Fruit fly (Drosophila melanogaster): ENCODE data around the gene Ulp1.

Ulp1 gene

DNA sequence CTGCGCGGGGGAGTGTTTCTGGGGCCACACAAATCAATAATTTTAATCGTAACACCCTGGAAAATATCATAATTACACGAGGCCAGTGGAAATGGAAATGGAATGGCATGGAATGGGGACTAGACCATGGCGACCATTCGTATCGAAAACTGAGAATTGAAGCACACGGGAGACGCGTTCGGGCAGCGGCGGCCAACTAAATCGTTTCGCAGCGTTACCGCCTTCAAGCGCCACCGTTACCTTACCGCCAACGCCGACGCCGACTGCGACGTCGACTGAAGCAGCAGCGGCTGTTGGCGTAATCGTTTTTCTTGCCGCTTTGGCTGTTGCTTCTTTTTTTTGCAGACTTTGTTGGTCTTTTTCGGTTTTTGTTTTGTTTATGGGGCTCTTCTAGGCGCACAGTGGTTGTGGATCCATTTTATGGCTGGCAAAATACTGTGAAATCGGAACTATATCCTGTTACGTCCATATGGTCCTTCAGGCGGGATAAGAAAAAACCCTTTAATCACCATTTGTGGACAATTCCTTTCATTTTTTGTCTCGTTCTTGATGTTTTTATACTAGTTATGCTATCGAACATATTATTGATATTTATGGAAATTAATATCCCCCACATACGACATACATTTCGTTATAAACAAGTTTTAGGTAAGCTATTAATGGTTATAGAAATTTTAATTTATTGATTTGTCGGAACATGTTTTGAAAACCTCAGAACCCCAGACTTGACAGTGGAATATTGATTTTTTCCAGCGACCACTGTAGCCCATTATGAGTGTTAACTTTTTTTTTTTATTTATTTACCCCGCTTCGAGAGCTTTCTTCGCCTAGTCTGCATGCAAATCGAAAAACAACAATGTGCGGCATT is 42.6 kb downstream of the Ulp1 start:
- no peak for TF ChIP-seq ac (GFP tag; optimal IDR thresholded peaks at IDR 0.05)
- TF ChIP-seq sens (GFP tag): peak; percentile 73
- no peak for TF ChIP-seq CG10209 (GFP tag; optimal IDR thresholded peaks at IDR 0.05)
- TF ChIP-seq CG31224 (GFP tag; IDR thresholded peaks at IDR 0.05): no peak
- TF ChIP-seq CG30431 (GFP tag; optimal IDR thresholded peaks at IDR 0.05): peak; percentile 8
- no peak for TF ChIP-seq CG6254 (GFP tag; optimal IDR thresholded peaks at IDR 0.05)
- peak; percentile 32 for TF ChIP-seq Sox100B (GFP tag; optimal IDR thresholded peaks at IDR 0.05)
- TF ChIP-seq Rfx (GFP tag; IDR thresholded peaks at IDR 0.05): no peak
- peak; percentile 39 for TF ChIP-seq slbo (GFP tag; IDR thresholded peaks at IDR 0.05)
- no peak for TF ChIP-seq CG14441 (GFP tag; IDR thresholded peaks at IDR 0.05)
- no peak for TF ChIP-seq Hsf (GFP tag; optimal IDR thresholded peaks at IDR 0.05)
- TF ChIP-seq crol (GFP tag; IDR thresholded peaks at IDR 0.05): peak; percentile 52; the same call in 1 of the 2 replicates
- TF ChIP-seq Camta (GFP tag; optimal IDR thresholded peaks at IDR 0.05): no peak
- no peak for TF ChIP-seq oc (tag; optimal IDR thresholded peaks at IDR 0.05)
- peak; percentile 6 for TF ChIP-seq CG13894 (tag; optimal IDR thresholded peaks at IDR 0.05)
- TF ChIP-seq ATbp (GFP tag; optimal IDR thresholded peaks at IDR 0.05): peak; percentile 19
- peak; percentile 78; the same call in 2 of the 4 replicates for TF ChIP-seq chinmo (GFP tag; IDR thresholded peaks at IDR 0.05; ENCODE audit: partially characterized antibody)
- no peak for TF ChIP-seq CG15073 (GFP tag; optimal IDR thresholded peaks at IDR 0.05)
- TF ChIP-seq phol (tag; optimal IDR thresholded peaks at IDR 0.05): peak; percentile 1
- TF ChIP-seq Meics (GFP tag; optimal IDR thresholded peaks at IDR 0.05): peak; percentile 40
- TF ChIP-seq zfh2 (GFP tag; optimal IDR thresholded peaks at IDR 0.05): peak; percentile 17
- TF ChIP-seq salm (tag; optimal IDR thresholded peaks at IDR 0.05): no peak
- TF ChIP-seq CoRest (tag; optimal IDR thresholded peaks at IDR 0.05): peak; percentile 19
- no peak for TF ChIP-seq NFAT (GFP tag; IDR thresholded peaks at IDR 0.05)
- no peak for TF ChIP-seq CG10565 (GFP tag; optimal IDR thresholded peaks at IDR 0.05)
- peak; percentile 31; the same call in 1 of the 2 replicates for TF ChIP-seq seq (GFP tag; IDR thresholded peaks at IDR 0.05)
- TF ChIP-seq Asciz (GFP tag; optimal IDR thresholded peaks at IDR 0.05): peak; percentile 0
- TF ChIP-seq CG9437 (GFP tag; optimal IDR thresholded peaks at IDR 0.05): peak; percentile 42
- TF ChIP-seq ato (GFP tag; IDR thresholded peaks at IDR 0.05; ENCODE audit: partially characterized antibody): no peak
- no peak for TF ChIP-seq wdn (GFP tag; IDR thresholded peaks at IDR 0.05)
- peak; percentile 57; the same call in 1 of the 2 replicates for TF ChIP-seq onecut (GFP tag; IDR thresholded peaks at IDR 0.05)
- peak; percentile 55 for TF ChIP-seq pfk (GFP tag; optimal IDR thresholded peaks at IDR 0.05)
- TF ChIP-seq dmrt99B (tag; optimal IDR thresholded peaks at IDR 0.05): peak; percentile 50
- peak; percentile 20 for TF ChIP-seq Hmr (GFP tag; optimal IDR thresholded peaks at IDR 0.05)
- TF ChIP-seq CG11456 (GFP tag; IDR thresholded peaks at IDR 0.05): 0 out of 3 replicates have a peak, but pooled peaks have one; percentile 39
- TF ChIP-seq prd (optimal IDR thresholded peaks at IDR 0.05): no peak
- TF ChIP-seq prd (GFP tag; IDR thresholded peaks at IDR 0.05): peak; percentile 46; the same call in 2 of the 3 replicates
- no peak for TF ChIP-seq nau (GFP tag; optimal IDR thresholded peaks at IDR 0.05)
- TF ChIP-seq Dbx (GFP tag; IDR thresholded peaks at IDR 0.05): no peak
- no peak for TF ChIP-seq Abd-B (GFP tag; optimal IDR thresholded peaks at IDR 0.05)
- no peak for TF ChIP-seq B-H2 (GFP tag; optimal IDR thresholded peaks at IDR 0.05)
- peak in 1 of 2 experiments; percentile 11 for TF ChIP-seq dpn (GFP tag; optimal IDR thresholded peaks at IDR 0.05)
- peak; percentile 6 for TF ChIP-seq CG18262 (tag; optimal IDR thresholded peaks at IDR 0.05)
- TF ChIP-seq Med (GFP tag): peak; percentile 84
- TF ChIP-seq Gug (GFP tag; IDR thresholded peaks at IDR 0.05): no peak
- TF ChIP-seq lab (GFP tag; optimal IDR thresholded peaks at IDR 0.05): no peak
- TF ChIP-seq Pdp1 (GFP tag; optimal IDR thresholded peaks at IDR 0.05): peak in 1 of 2 experiments; percentile 84
- no peak for TF ChIP-seq so (GFP tag; IDR thresholded peaks at IDR 0.05)
- TF ChIP-seq Dref (GFP tag; IDR thresholded peaks at IDR 0.05): no peak

Data from whole organism, embryonic.